Fruit fly (Drosophila melanogaster): ENCODE measurements around the gene sowah.

The sowah gene

DNA sequence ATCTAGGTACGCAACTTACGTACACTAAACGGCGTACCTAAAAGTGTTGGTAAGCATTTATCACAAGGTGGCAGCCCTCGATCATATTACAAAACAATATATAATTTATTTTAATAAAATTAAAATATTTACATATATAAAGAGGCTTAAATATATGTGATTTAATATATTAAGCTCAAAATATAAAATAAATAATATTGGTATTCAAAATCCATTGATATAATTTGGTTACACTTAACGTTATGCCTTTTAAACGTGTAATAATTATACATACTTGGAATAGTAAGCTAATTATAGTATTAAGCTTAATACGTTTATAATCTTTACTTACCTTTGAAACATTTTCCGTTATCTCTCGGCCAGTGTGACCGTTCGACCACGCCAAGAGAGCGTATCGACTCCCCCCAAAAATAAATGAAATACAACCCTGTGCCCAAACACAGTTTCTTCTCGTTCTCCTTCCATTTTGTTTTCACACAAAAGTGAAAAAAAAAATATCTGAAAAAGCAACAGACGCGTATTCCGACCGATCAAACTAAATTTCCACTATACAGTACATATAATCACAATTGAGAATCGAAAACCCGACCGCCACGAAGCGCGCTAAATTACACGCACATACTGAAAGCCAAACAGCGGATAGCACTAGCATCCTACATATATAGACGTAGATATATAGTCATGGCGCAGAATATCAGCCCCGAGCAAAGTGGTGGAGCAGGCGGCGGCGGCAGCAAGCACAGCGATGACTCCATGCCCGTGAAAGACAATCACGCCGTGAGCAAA is 68.3 kb downstream of the sowah start, which contains the start of the genes CG10646 and vih (continued):
- TF ChIP-seq h (optimal IDR thresholded peaks at IDR 0.05) (no peak), E2f2 (GFP tag; IDR thresholded peaks at IDR 0.05) (peak; percentile 49; the same call in 1 of the 2 replicates), wek (GFP tag; optimal IDR thresholded peaks at IDR 0.05) (no peak), CG10147 (GFP tag; optimal IDR thresholded peaks at IDR 0.05) (peak; percentile 20), Camta (GFP tag; optimal IDR thresholded peaks at IDR 0.05) (peak; percentile 29), NC2α (GFP tag; optimal IDR thresholded peaks at IDR 0.05) (no peak), oc (tag; optimal IDR thresholded peaks at IDR 0.05) (peak; percentile 11), CG31388 (GFP tag; optimal IDR thresholded peaks at IDR 0.05) (peak; percentile 29), H2.0 (GFP tag; IDR thresholded peaks at IDR 0.05) (peak; percentile 31; the same call in 1 of the 2 replicates), ab (GFP tag; optimal IDR thresholded peaks at IDR 0.05) (no peak), Mrtf (GFP tag; IDR thresholded peaks at IDR 0.05) (no peak), CG8478 (optimal IDR thresholded peaks at IDR 0.05) (no peak), CG34376 (GFP tag; optimal IDR thresholded peaks at IDR 0.05) (peak; percentile 5), CG1233 (GFP tag; optimal IDR thresholded peaks at IDR 0.05) (no peak), ssp (GFP tag; IDR thresholded peaks at IDR 0.05) (no peak), grn (GFP tag; optimal IDR thresholded peaks at IDR 0.05) (no peak), NFAT (GFP tag; IDR thresholded peaks at IDR 0.05) (peak; percentile 35; the same call in 1 of the 2 replicates), NK7.1 (GFP tag; optimal IDR thresholded peaks at IDR 0.05) (no peak), Hr3 (GFP tag; optimal IDR thresholded peaks at IDR 0.05) (peak; percentile 62), ATbp (GFP tag; optimal IDR thresholded peaks at IDR 0.05) (no peak), sima (GFP tag; optimal IDR thresholded peaks at IDR 0.05) (no peak), Hsf (GFP tag; optimal IDR thresholded peaks at IDR 0.05) (peak; percentile 2), CG16779 (GFP tag; IDR thresholded peaks at IDR 0.05) (no peak), CG7745 (tag; optimal IDR thresholded peaks at IDR 0.05) (no peak), CG4617 (GFP tag; optimal IDR thresholded peaks at IDR 0.05; ENCODE audit: borderline replicate concordance) (peak; percentile 75), odd (GFP tag; optimal IDR thresholded peaks at IDR 0.05) (peak; percentile 36), CG5180 (GFP tag; optimal IDR thresholded peaks at IDR 0.05) (no peak), tna (GFP tag; IDR thresholded peaks at IDR 0.05; ENCODE audit: partially characterized antibody) (no peak), Abd-B (GFP tag; optimal IDR thresholded peaks at IDR 0.05) (no peak), PHDP (tag; optimal IDR thresholded peaks at IDR 0.05) (peak; percentile 32), B-H1 (GFP tag; IDR thresholded peaks at IDR 0.05) (no peak), Side (GFP tag; optimal IDR thresholded peaks at IDR 0.05) (peak; percentile 33), CG18476 (GFP tag; optimal IDR thresholded peaks at IDR 0.05) (no peak), Ada2b (GFP tag; IDR thresholded peaks at IDR 0.05) (0 out of 2 replicates have a peak, but pooled peaks have one; percentile 18), Opbp (GFP tag; IDR thresholded peaks at IDR 0.05; ENCODE audit: partially characterized antibody) (peak; percentile 37; the same call in 1 of the 3 replicates), CG6254 (GFP tag; optimal IDR thresholded peaks at IDR 0.05) (no peak), gcm2 (GFP tag; optimal IDR thresholded peaks at IDR 0.05) (no peak), mirr (GFP tag; optimal IDR thresholded peaks at IDR 0.05) (no peak), CG18764 (GFP tag; optimal IDR thresholded peaks at IDR 0.05) (no peak), CG1602 (GFP tag; optimal IDR thresholded peaks at IDR 0.05) (peak; percentile 48), Dip3 (GFP tag; optimal IDR thresholded peaks at IDR 0.05) (no peak), maf-S (GFP tag; optimal IDR thresholded peaks at IDR 0.05) (no peak), CG43689 (GFP tag; IDR thresholded peaks at IDR 0.05) (no peak), Gug (GFP tag; IDR thresholded peaks at IDR 0.05) (no peak; the same call in 3 of the 4 replicates), Meics (GFP tag; optimal IDR thresholded peaks at IDR 0.05) (peak; percentile 70), CG3847 (GFP tag; IDR thresholded peaks at IDR 0.05) (0 out of 2 replicates have a peak, but pooled peaks have one; percentile 33), pzg (GFP tag; optimal IDR thresholded peaks at IDR 0.05) (peak; percentile 73), CG15479 (GFP tag; optimal IDR thresholded peaks at IDR 0.05) (no peak), ac (GFP tag; optimal IDR thresholded peaks at IDR 0.05) (no peak), CG11398 (GFP tag; optimal IDR thresholded peaks at IDR 0.05) (no peak)
